Fruit fly (Drosophila melanogaster) whole organism, embryonic: ENCODE results near the gene RfC4.
A peak's percentile ranks its signal among the peaks of the same experiment; 100 is the strongest.

Source experiments
- Antp ChIP-seq: fragments of 200-800 bp; sonication (Bioruptor generic); optimal IDR thresholded peaks from 3 replicates; lab custom pipeline; 2016; ENCODE audit warnings: missing biosample characterization, missing genetic modification characterization
- B-H1 ChIP-seq: fragments of 200-800 bp; sonication (Bioruptor generic); IDR thresholded peaks from 3 replicates; pipeline ENCODE4 v1.3.6; 2022; ENCODE audit warnings: missing biosample characterization, missing genetic modification characterization
- CG1024 ChIP-seq: fragments of 200-800 bp; sonication (Bioruptor generic); IDR thresholded peaks from 2 replicates; pipeline ENCODE4 v1.3.6; 2022; ENCODE audit warnings: missing biosample characterization, missing genetic modification characterization
- CG10462 ChIP-seq: fragments of 200-800 bp; sonication (Bioruptor generic); optimal IDR thresholded peaks from 2 replicates; lab custom pipeline; 2016; ENCODE audit warnings: missing biosample characterization, missing genetic modification characterization
- CG10959 ChIP-seq: fragments of 200-800 bp; sonication (Bioruptor generic); IDR thresholded peaks from 2 replicates; pipeline ENCODE4 v1.3.6; 2022; ENCODE audit warnings: missing biosample characterization, missing genetic modification characterization
- CG12299 ChIP-seq: fragments of 200-800 bp; sonication (Bioruptor generic); optimal IDR thresholded peaks from 2 replicates; lab custom pipeline; 2018; ENCODE audit warnings: missing biosample characterization, mild to moderate bottlenecking, missing genetic modification characterization
- CG1603 ChIP-seq: fragments of 200-800 bp; sonication (Bioruptor generic); optimal IDR thresholded peaks from 2 replicates; lab custom pipeline; 2019; ENCODE audit warnings: missing biosample characterization, mild to moderate bottlenecking, missing genetic modification characterization, moderate library complexity
- CG17328 ChIP-seq: fragments of 200-800 bp; sonication (Bioruptor generic); IDR thresholded peaks from 2 replicates; pipeline ENCODE4 v1.3.6; 2022; ENCODE audit warnings: missing biosample characterization, missing genetic modification characterization
- CG17912 ChIP-seq: fragments of 200-800 bp; sonication (Bioruptor generic); optimal IDR thresholded peaks from 2 replicates; lab custom pipeline; 2018; ENCODE audit warnings: missing biosample characterization, mild to moderate bottlenecking, missing genetic modification characterization
- CG31224 ChIP-seq: fragments of 200-800 bp; sonication (Bioruptor generic); IDR thresholded peaks from 2 replicates; pipeline ENCODE4 v1.3.6; 2022; ENCODE audit warnings: missing biosample characterization, missing genetic modification characterization
- CG33213 ChIP-seq: fragments of 200-800 bp; sonication (Bioruptor generic); optimal IDR thresholded peaks from 3 replicates; lab custom pipeline; 2016; ENCODE audit warnings: missing biosample characterization, missing genetic modification characterization
- CG3995 ChIP-seq: fragments of 200-800 bp; sonication (Bioruptor generic); optimal IDR thresholded peaks from 3 replicates; lab custom pipeline; 2016; ENCODE audit warnings: missing biosample characterization, missing genetic modification characterization
- CG4404 ChIP-seq: fragments of 200-800 bp; sonication (Bioruptor generic); IDR thresholded peaks from 2 replicates; pipeline ENCODE4 v1.3.6; 2022; ENCODE audit warnings: missing biosample characterization, missing genetic modification characterization
- CG5180 ChIP-seq: fragments of 200-800 bp; sonication (Bioruptor generic); optimal IDR thresholded peaks from 3 replicates; lab custom pipeline; 2017; ENCODE audit warnings: missing biosample characterization, missing genetic modification characterization, mild to moderate bottlenecking, moderate library complexity, missing genetic modification reagents
- CG6175 ChIP-seq: fragments of 200-800 bp; sonication (Bioruptor generic); IDR thresholded peaks from 3 replicates; pipeline ENCODE4 v1.3.6; 2022; ENCODE audit warnings: missing biosample characterization, missing genetic modification characterization
- CG6654 ChIP-seq: fragments of 200-800 bp; sonication (Bioruptor generic); optimal IDR thresholded peaks from 2 replicates; lab custom pipeline; 2017; ENCODE audit warnings: missing biosample characterization, mild to moderate bottlenecking, missing genetic modification characterization
- CG6689 ChIP-seq: fragments of 200-800 bp; sonication (Bioruptor generic); IDR thresholded peaks from 2 replicates; pipeline ENCODE4 v1.3.6; 2022; ENCODE audit warnings: missing biosample characterization, missing genetic modification characterization
- CG9932 ChIP-seq: fragments of 200-800 bp; sonication (Bioruptor generic); IDR thresholded peaks from 2 replicates; pipeline ENCODE4 v1.3.6; 2022; ENCODE audit warnings: missing biosample characterization, missing genetic modification characterization
- CHES-1-like ChIP-seq: fragments of 200-800 bp; sonication (Bioruptor generic); optimal IDR thresholded peaks from 2 replicates; lab custom pipeline; 2016; ENCODE audit warnings: missing biosample characterization, missing genetic modification characterization
- CoRest ChIP-seq: fragments of 200-800 bp; sonication (Bioruptor generic); optimal IDR thresholded peaks from 3 replicates; lab custom pipeline; 2018; ENCODE audit warnings: missing biosample characterization, mild to moderate bottlenecking, missing genetic modification characterization, moderate library complexity
- Dbx ChIP-seq: fragments of 200-800 bp; sonication (Bioruptor generic); IDR thresholded peaks from 3 replicates; pipeline ENCODE4 v1.3.6; 2022; ENCODE audit warnings: missing biosample characterization, missing genetic modification characterization
- Doc2 ChIP-seq: fragments of 200-800 bp; sonication (Bioruptor generic); IDR thresholded peaks from 2 replicates; pipeline ENCODE4 v1.3.6; 2022; ENCODE audit warnings: missing biosample characterization, missing genetic modification characterization
- Drgx ChIP-seq: fragments of 200-800 bp; sonication (Bioruptor generic); IDR thresholded peaks from 2 replicates; pipeline ENCODE4 v1.3.6; 2022; ENCODE audit warnings: missing biosample characterization, missing genetic modification characterization
- Ets97D ChIP-seq: fragments of 200-800 bp; sonication (Bioruptor generic); optimal IDR thresholded peaks from 3 replicates; lab custom pipeline; 2016; ENCODE audit warnings: missing biosample characterization, missing genetic modification characterization
- Hmr ChIP-seq: fragments of 200-800 bp; sonication (Bioruptor generic); optimal IDR thresholded peaks from 3 replicates; lab custom pipeline; 2017; ENCODE audit warnings: mild to moderate bottlenecking, missing biosample characterization, missing genetic modification reagents, missing genetic modification characterization
- Med ChIP-seq: fragments of 200-800 bp; sonication (Bioruptor generic); peaks from one replicate; lab custom pipeline; 2016; ENCODE audit warnings: missing biosample characterization, missing genetic modification characterization, mild to moderate bottlenecking, inconsistent platforms, moderate library complexity
- Nf-YC ChIP-seq: fragments of 200-800 bp; optimal IDR thresholded peaks from 3 replicates; lab custom pipeline; 2019; ENCODE audit warnings: missing biosample characterization, mild to moderate bottlenecking, missing genetic modification characterization, moderate library complexity
- Oaz ChIP-seq: fragments of 200-800 bp; sonication (Bioruptor generic); IDR thresholded peaks from 2 replicates; pipeline ENCODE4 v1.3.6; 2022; ENCODE audit warnings: missing biosample characterization, missing genetic modification characterization
- Sin3A ChIP-seq: fragments of >200 bp; optimal IDR thresholded peaks from 2 replicates; lab custom pipeline; 2018
- Sox102F ChIP-seq: fragments of 200-800 bp; sonication (Bioruptor generic); optimal IDR thresholded peaks from 2 replicates; lab custom pipeline; 2018; ENCODE audit warnings: missing biosample characterization, mild to moderate bottlenecking, missing genetic modification characterization, moderate library complexity
- Taf1 ChIP-seq: fragments of 200-800 bp; sonication (Bioruptor generic); IDR thresholded peaks from 2 replicates; pipeline ENCODE4 v1.3.6; 2022; ENCODE audit warnings: missing biosample characterization, missing genetic modification characterization
- Vsx1 ChIP-seq: fragments of 200-800 bp; sonication (Bioruptor generic); optimal IDR thresholded peaks from 2 replicates; lab custom pipeline; 2017; ENCODE audit warnings: missing biosample characterization, mild to moderate bottlenecking, missing genetic modification characterization, missing genetic modification reagents
- ato ChIP-seq: fragments of 200-800 bp; sonication (Bioruptor generic); IDR thresholded peaks from 2 replicates; pipeline ENCODE4 v1.3.6; 2022; ENCODE audit warnings: missing biosample characterization, missing genetic modification characterization; ENCODE audit not compliant: partially characterized antibody
- bigmax ChIP-seq: fragments of 200-800 bp; sonication (Bioruptor generic); optimal IDR thresholded peaks from 2 replicates; lab custom pipeline; 2018; ENCODE audit warnings: missing biosample characterization, mild to moderate bottlenecking, missing genetic modification characterization
- cg ChIP-seq: fragments of 200-800 bp; sonication (Bioruptor generic); optimal IDR thresholded peaks from 3 replicates; lab custom pipeline; 2019; ENCODE audit warnings: missing biosample characterization, mild to moderate bottlenecking, missing genetic modification characterization, moderate library complexity
- chif ChIP-seq, 2 experiments: fragments of 200-800 bp; sonication (Bioruptor generic); optimal IDR thresholded peaks; 3 replicates each; lab custom pipeline; 2016; ENCODE audit warnings: missing biosample characterization in 2 of 2, missing genetic modification characterization in 2 of 2
- crol ChIP-seq: fragments of 200-800 bp; sonication (Bioruptor generic); IDR thresholded peaks from 2 replicates; pipeline ENCODE4 v1.3.6; 2022; ENCODE audit warnings: missing biosample characterization, missing genetic modification characterization
- crp ChIP-seq, 2 experiments: fragments of 200-800 bp; sonication (Bioruptor generic); optimal IDR thresholded peaks; 2 replicates in 1 of 2; 3 replicates in 1 of 2; lab custom pipeline; 2017; ENCODE audit warnings: missing biosample characterization in 2 of 2, missing genetic modification characterization in 2 of 2, mild to moderate bottlenecking in 1 of 2, moderate library complexity in 1 of 2
- danr ChIP-seq: fragments of 200-800 bp; sonication (Bioruptor generic); IDR thresholded peaks from 2 replicates; pipeline ENCODE4 v1.3.6; 2022; ENCODE audit warnings: missing biosample characterization, missing genetic modification characterization
- dimm ChIP-seq: fragments of 200-800 bp; sonication (Bioruptor generic); IDR thresholded peaks from 2 replicates; pipeline ENCODE4 v1.3.6; 2022; ENCODE audit warnings: missing biosample characterization, missing genetic modification characterization
- dpn ChIP-seq, 2 experiments: fragments of 200-800 bp; sonication (Bioruptor generic); optimal IDR thresholded peaks; 3 replicates each; lab custom pipeline; 2016; ENCODE audit warnings: missing biosample characterization in 2 of 2, missing genetic modification characterization in 2 of 2
- ems ChIP-seq: fragments of 200-800 bp; sonication (Bioruptor generic); optimal IDR thresholded peaks from 3 replicates; lab custom pipeline; 2016; ENCODE audit warnings: missing biosample characterization, missing genetic modification characterization
- gce ChIP-seq: fragments of 200-800 bp; sonication (Bioruptor generic); IDR thresholded peaks from 3 replicates; pipeline ENCODE4 v1.3.6; 2022; ENCODE audit warnings: missing biosample characterization, missing genetic modification characterization
- gsb-n ChIP-seq: fragments of 200-800 bp; sonication (Bioruptor generic); optimal IDR thresholded peaks from 3 replicates; lab custom pipeline; 2018; ENCODE audit warnings: missing biosample characterization, mild to moderate bottlenecking, missing genetic modification characterization
- knrl ChIP-seq: fragments of 200-800 bp; sonication (Bioruptor generic); IDR thresholded peaks from 3 replicates; pipeline ENCODE4 v1.3.6; 2022; ENCODE audit warnings: missing biosample characterization, missing genetic modification characterization; ENCODE audit not compliant: partially characterized antibody
- luna ChIP-seq: fragments of 200-800 bp; sonication (Bioruptor generic); optimal IDR thresholded peaks from 2 replicates; lab custom pipeline; 2016; ENCODE audit warnings: missing biosample characterization, missing genetic modification characterization
- p53 ChIP-seq: fragments of 200-800 bp; sonication (Bioruptor generic); optimal IDR thresholded peaks from 2 replicates; lab custom pipeline; 2016; ENCODE audit warnings: missing biosample characterization, missing genetic modification characterization
- pfk ChIP-seq: fragments of 200-800 bp; sonication (Bioruptor generic); optimal IDR thresholded peaks from 2 replicates; lab custom pipeline; 2018; ENCODE audit warnings: missing biosample characterization, mild to moderate bottlenecking, missing genetic modification characterization, moderate library complexity
- sima ChIP-seq: fragments of 200-800 bp; sonication (Bioruptor generic); optimal IDR thresholded peaks from 2 replicates; lab custom pipeline; 2016; ENCODE audit warnings: missing biosample characterization, missing genetic modification characterization
- trh ChIP-seq: fragments of 200-800 bp; sonication (Bioruptor generic); optimal IDR thresholded peaks from 2 replicates; lab custom pipeline; 2016; ENCODE audit warnings: missing biosample characterization, missing genetic modification characterization

RfC4 gene

dm6 chr3L:4133724-4134678 lies 1.8 kb downstream of the RfC4 start, which contains the start of gene ens (continued):
- no peak for TF ChIP-seq ato (GFP tag; lab: Robert Waterston, UW)
- TF ChIP-seq CG6654 (GFP tag; lab: Kevin White, UChicago), result no peak
- TF ChIP-seq CG4404 (GFP tag; lab: Robert Waterston, UW), result no peak
- TF ChIP-seq gce (GFP tag; lab: Robert Waterston, UW), result no peak
- TF ChIP-seq CG17328 (GFP tag; lab: Robert Waterston, UW), result no peak
- TF ChIP-seq cg (GFP tag; lab: Kevin White, UChicago), result peak; percentile 88
- TF ChIP-seq CG1024 (GFP tag; lab: Robert Waterston, UW), result no peak
- TF ChIP-seq sima, result no peak
- no peak for TF ChIP-seq gsb-n (tag; lab: Kevin White, UChicago)
- TF ChIP-seq Oaz (GFP tag; lab: Robert Waterston, UW), result no peak
- TF ChIP-seq CG6689 (GFP tag; lab: Robert Waterston, UW), result no peak
- TF ChIP-seq bigmax (GFP tag; lab: Kevin White, UChicago), result no peak
- TF ChIP-seq CG10959 (GFP tag; lab: Robert Waterston, UW), result no peak
- no peak for TF ChIP-seq CG5180 (GFP tag; lab: Kevin White, UChicago)
- TF ChIP-seq chif (GFP tag; optimal IDR thresholded peaks at IDR 0.05; lab: Kevin White, UChicago), result no peak
- TF ChIP-seq Doc2 (GFP tag; lab: Robert Waterston, UW), result no peak
- TF ChIP-seq crp (GFP tag; optimal IDR thresholded peaks at IDR 0.05; lab: Kevin White, UChicago), result peak in 1 of 2 experiments; percentile 14
- TF ChIP-seq CG33213 (GFP tag; lab: Kevin White, UChicago), result peak; percentile 7
- peak; percentile 22 for TF ChIP-seq CG12299 (tag; lab: Kevin White, UChicago)
- TF ChIP-seq CHES-1-like, result no peak
- no peak for TF ChIP-seq p53 (GFP tag; lab: Kevin White, UChicago)
- TF ChIP-seq CG17912 (GFP tag; lab: Kevin White, UChicago), result peak; percentile 36
- TF ChIP-seq CG9932 (GFP tag; lab: Robert Waterston, UW), result no peak
- no peak for TF ChIP-seq CG1603
- no peak for TF ChIP-seq Sox102F (GFP tag; lab: Kevin White, UChicago)
- TF ChIP-seq Dbx, result no peak
- no peak for TF ChIP-seq Taf1
- no peak for TF ChIP-seq pfk (GFP tag; lab: Kevin White, UChicago)
- no peak for TF ChIP-seq CoRest (tag; lab: Kevin White, UChicago)
- no peak for TF ChIP-seq CG6175
- 0 out of 3 replicates have a peak, but pooled peaks have one; percentile 25 for TF ChIP-seq knrl (GFP tag; lab: Robert Waterston, UW)
- no peak for TF ChIP-seq CG10462 (GFP tag; lab: Kevin White, UChicago)
- no peak for TF ChIP-seq trh (GFP tag; lab: Kevin White, UChicago)
- no peak for TF ChIP-seq Nf-YC (tag; lab: Kevin White, UChicago)
- TF ChIP-seq dimm (GFP tag; lab: Robert Waterston, UW), result no peak
- TF ChIP-seq Antp (GFP tag; lab: Kevin White, UChicago), result no peak
- TF ChIP-seq Sin3A (lab: Kevin White, UChicago), result peak; percentile 31
- TF ChIP-seq dpn (GFP tag; optimal IDR thresholded peaks at IDR 0.05; lab: Kevin White, UChicago), result no peak
- TF ChIP-seq Hmr (GFP tag; lab: Kevin White, UChicago), result no peak
- TF ChIP-seq Ets97D (GFP tag; lab: Kevin White, UChicago), result peak; percentile 28
- no peak for TF ChIP-seq danr (GFP tag; lab: Robert Waterston, UW)
- TF ChIP-seq luna, result no peak
- no peak for TF ChIP-seq CG3995 (GFP tag; lab: Kevin White, UChicago)
- TF ChIP-seq Vsx1, result no peak
- peak; percentile 77 for TF ChIP-seq crol (GFP tag; lab: Robert Waterston, UW)
- TF ChIP-seq Med (GFP tag; lab: Kevin White, UChicago), result peak; percentile 64
- no peak for TF ChIP-seq CG31224
- TF ChIP-seq B-H1, result no peak
- TF ChIP-seq ems (GFP tag; lab: Kevin White, UChicago), result no peak
- 0 out of 2 replicates have a peak, but pooled peaks have one; percentile 28 for TF ChIP-seq Drgx
